Worm (Caenorhabditis elegans) whole organism, L4 larva: ENCODE results near the gene C54C6.11.
A peak's percentile ranks its signal among the peaks of the same experiment; 100 is the strongest.

Experiments used
- F26F4.8 ChIP-seq: fragments of 200-800 bp; sonication (Bioruptor generic); conservative IDR thresholded peaks from 2 replicates; pipeline ENCODE4 v1.3.6; 2022; ENCODE audit warnings: missing genetic modification characterization, missing compliant biosample characterization
- T20F7.1 ChIP-seq: fragments of 200-800 bp; sonication (Bioruptor generic); optimal IDR thresholded peaks from 2 replicates; lab custom pipeline; 2018; ENCODE audit warnings: mild to moderate bottlenecking, missing genetic modification characterization, missing compliant biosample characterization
- Y48G9A.11 ChIP-seq: fragments of 200-800 bp; sonication (Bioruptor generic); IDR thresholded peaks from 2 replicates; pipeline ENCODE4 v1.3.6; 2022; ENCODE audit warnings: missing genetic modification reagents, missing genetic modification characterization, missing compliant biosample characterization
- ZK337.2 ChIP-seq: fragments of 200-800 bp; sonication (Bioruptor generic); IDR thresholded peaks from 2 replicates; pipeline ENCODE4 v1.3.6; 2022; ENCODE audit warnings: missing genetic modification reagents, missing genetic modification characterization, missing compliant biosample characterization
- ZK546.5 ChIP-seq, 2 experiments: sonication (generic microtip); optimal IDR thresholded peaks; 2 replicates each; lab custom pipeline; 2017; ENCODE audit warnings: missing biosample characterization in 2 of 2, missing genetic modification characterization in 2 of 2
- aha-1 ChIP-seq: fragments of 150-350 bp; peaks from one replicate; lab custom pipeline; 2014; ENCODE audit warnings: missing biosample characterization, missing genetic modification characterization
- aly-2 ChIP-seq: sonication (generic microtip); optimal IDR thresholded peaks from 2 replicates; lab custom pipeline; 2018; ENCODE audit warnings: missing biosample characterization, missing genetic modification characterization
- ama-1 ChIP-seq: fragments of 150-350 bp; optimal IDR thresholded peaks from 2 replicates; lab custom pipeline; 2014; ENCODE audit warnings: inconsistent platforms, mixed read lengths
- arid-1 ChIP-seq: fragments of 200-800 bp; sonication (Bioruptor generic); conservative IDR thresholded peaks from 2 replicates; pipeline ENCODE4 v1.3.6; 2022; ENCODE audit warnings: missing genetic modification reagents, missing genetic modification characterization, missing compliant biosample characterization
- ceh-62 ChIP-seq: sonication (generic microtip); optimal IDR thresholded peaks from 2 replicates; lab custom pipeline; 2017; ENCODE audit warnings: missing biosample characterization, missing genetic modification characterization
- ceh-82 ChIP-seq: sonication (generic microtip); optimal IDR thresholded peaks from 2 replicates; lab custom pipeline; 2017; ENCODE audit warnings: missing biosample characterization, missing genetic modification characterization
- ces-1 ChIP-seq: fragments of 150-350 bp; sonication (generic microtip); optimal IDR thresholded peaks from 4 replicates; lab custom pipeline; 2014; ENCODE audit warnings: missing biosample characterization, missing genetic modification reagents, missing genetic modification characterization
- daf-16 ChIP-seq, 3 experiments: sonication (generic microtip); optimal IDR thresholded peaks; 2 replicates each; lab custom pipeline; 2016 to 2017; ENCODE audit warnings: missing genetic modification characterization in 3 of 3, missing genetic modification reagents in 3 of 3, mild to moderate bottlenecking in 2 of 3, missing compliant biosample characterization in 2 of 3, missing biosample characterization in 1 of 3, moderate library complexity in 1 of 3
- dmd-6 ChIP-seq: fragments of 200-800 bp; sonication (Bioruptor generic); IDR thresholded peaks from 2 replicates; pipeline ENCODE4 v1.3.6; 2022; ENCODE audit warnings: missing genetic modification reagents, missing genetic modification characterization, missing compliant biosample characterization
- dpl-1 ChIP-seq: fragments of 150-350 bp; optimal IDR thresholded peaks from 2 replicates; lab custom pipeline; 2014; ENCODE audit warnings: missing biosample characterization, missing genetic modification reagents, missing genetic modification characterization
- duxl-1 ChIP-seq: sonication (generic microtip); optimal IDR thresholded peaks from 2 replicates; lab custom pipeline; 2016; ENCODE audit warnings: mild to moderate bottlenecking, missing genetic modification characterization, moderate library complexity, missing compliant biosample characterization; ENCODE audit not compliant: poor library complexity
- dve-1 ChIP-seq: sonication (generic microtip); optimal IDR thresholded peaks from 2 replicates; lab custom pipeline; 2017; ENCODE audit warnings: antibody characterized with exemption, mild to moderate bottlenecking, missing genetic modification characterization, missing compliant biosample characterization; ENCODE audit not compliant: insufficient read depth
- fkh-10 ChIP-seq: fragments of 150-350 bp; optimal IDR thresholded peaks from 2 replicates; lab custom pipeline; 2014; ENCODE audit warnings: missing biosample characterization, missing genetic modification reagents, missing genetic modification characterization
- fos-1 ChIP-seq: fragments of 150-350 bp; optimal IDR thresholded peaks from 2 replicates; lab custom pipeline; 2014; ENCODE audit warnings: missing biosample characterization, missing genetic modification characterization
- hif-1 ChIP-seq, 2 experiments: sonication (generic microtip); optimal IDR thresholded peaks; 2 replicates each; lab custom pipeline; 2016 to 2017; ENCODE audit warnings: missing compliant biosample characterization in 2 of 2, missing genetic modification characterization in 2 of 2, missing genetic modification reagents in 2 of 2, missing genotype in 2 of 2, mild to moderate bottlenecking in 1 of 2
- hlh-11 ChIP-seq: fragments of 200-800 bp; sonication (Bioruptor generic); optimal IDR thresholded peaks from 2 replicates; lab custom pipeline; 2018; ENCODE audit warnings: mild to moderate bottlenecking, missing genetic modification characterization, missing compliant biosample characterization
- hlh-30 ChIP-seq: sonication (generic microtip); optimal IDR thresholded peaks from 2 replicates; lab custom pipeline; 2017; ENCODE audit warnings: antibody characterized with exemption, mild to moderate bottlenecking, missing genetic modification characterization, missing compliant biosample characterization; ENCODE audit not compliant: insufficient read depth
- hmg-1.1 ChIP-seq: fragments of 200-800 bp; sonication (Bioruptor generic); IDR thresholded peaks from 2 replicates; pipeline ENCODE4 v1.3.6; 2022; ENCODE audit warnings: missing genetic modification reagents, missing genetic modification characterization, missing compliant biosample characterization
- jun-1 ChIP-seq: fragments of 150-350 bp; optimal IDR thresholded peaks from 2 replicates; lab custom pipeline; 2014; ENCODE audit warnings: missing biosample characterization, missing genetic modification reagents, missing genetic modification characterization
- lin-1 ChIP-seq: fragments of 200-800 bp; sonication (Bioruptor generic); IDR thresholded peaks from 2 replicates; pipeline ENCODE4 v1.3.6; 2022; ENCODE audit warnings: missing genetic modification reagents, missing genetic modification characterization, missing compliant biosample characterization
- lin-13 ChIP-seq: fragments of 150-350 bp; optimal IDR thresholded peaks from 2 replicates; lab custom pipeline; 2014; ENCODE audit warnings: missing biosample characterization, missing genetic modification reagents, missing genetic modification characterization
- lsy-2 ChIP-seq, 2 experiments: fragments of 150-350 bp in 1 of 2; sonication (generic microtip) in 1 of 2; optimal IDR thresholded peaks; 2 replicates each; lab custom pipeline; 2014 to 2017; ENCODE audit warnings: missing biosample characterization in 2 of 2, missing genetic modification characterization in 2 of 2
- mdl-1 ChIP-seq, 2 experiments: fragments of 150-350 bp in 1 of 2; sonication (generic microtip) in 1 of 2; optimal IDR thresholded peaks; 2 replicates each; lab custom pipeline; 2014 to 2017; ENCODE audit warnings: missing biosample characterization in 2 of 2, missing genetic modification characterization in 2 of 2
- mxl-3 ChIP-seq: fragments of 200-800 bp; sonication (Bioruptor generic); optimal IDR thresholded peaks from 2 replicates; lab custom pipeline; 2018; ENCODE audit warnings: mild to moderate bottlenecking, missing genetic modification characterization, missing compliant biosample characterization
- nhr-11 ChIP-seq: fragments of 150-350 bp; optimal IDR thresholded peaks from 2 replicates; lab custom pipeline; 2014; ENCODE audit warnings: missing biosample characterization, missing genetic modification characterization
- nhr-25 ChIP-seq: sonication (generic microtip); optimal IDR thresholded peaks from 2 replicates; lab custom pipeline; 2017; ENCODE audit warnings: missing genetic modification characterization, mild to moderate bottlenecking, missing compliant biosample characterization, antibody characterized with exemption, moderate library complexity, borderline replicate concordance; ENCODE audit not compliant: insufficient read depth
- nhr-28 ChIP-seq: fragments of 150-350 bp; optimal IDR thresholded peaks from 2 replicates; lab custom pipeline; 2014; ENCODE audit warnings: missing biosample characterization, missing genetic modification characterization
- nhr-6 ChIP-seq: fragments of 150-350 bp; optimal IDR thresholded peaks from 2 replicates; lab custom pipeline; 2014; ENCODE audit warnings: missing biosample characterization, missing genetic modification characterization
- pha-4 ChIP-seq, 2 experiments: fragments of 150-350 bp in 1 of 2; fragments of 200-800 bp in 1 of 2; sonication (Bioruptor generic) in 1 of 2; IDR thresholded peaks in 1 of 2; optimal IDR thresholded peaks in 1 of 2; 2 replicates each; pipeline versions ENCODE4 v1.3.6 to Lab custom; 2014 to 2022; ENCODE audit warnings: missing genetic modification characterization in 2 of 2, missing genetic modification reagents in 2 of 2, missing biosample characterization in 1 of 2, missing compliant biosample characterization in 1 of 2
- pqm-1 ChIP-seq: sonication (generic microtip); optimal IDR thresholded peaks from 2 replicates; lab custom pipeline; 2017; ENCODE audit warnings: missing biosample characterization, missing genetic modification characterization
- sdz-12 ChIP-seq: fragments of 200-800 bp; sonication (Bioruptor generic); optimal IDR thresholded peaks from 2 replicates; lab custom pipeline; 2018; ENCODE audit warnings: mild to moderate bottlenecking, missing genetic modification characterization, missing compliant biosample characterization
- set-16 ChIP-seq: fragments of 200-800 bp; sonication (Bioruptor generic); IDR thresholded peaks from 2 replicates; pipeline ENCODE4 v1.3.6; 2022; ENCODE audit warnings: missing genetic modification reagents, missing genetic modification characterization, missing compliant biosample characterization
- snpc-4 ChIP-seq: fragments of 150-350 bp; optimal IDR thresholded peaks from 2 replicates; lab custom pipeline; 2014; ENCODE audit warnings: missing biosample characterization, missing genetic modification characterization
- spr-1 ChIP-seq: sonication (generic microtip); optimal IDR thresholded peaks from 2 replicates; lab custom pipeline; 2016; ENCODE audit warnings: mild to moderate bottlenecking, missing genetic modification characterization, missing compliant biosample characterization
- unc-130 ChIP-seq: sonication (generic microtip); optimal IDR thresholded peaks from 2 replicates; lab custom pipeline; 2016; ENCODE audit warnings: missing genetic modification reagents, missing genetic modification characterization, missing compliant biosample characterization
- unc-62 ChIP-seq, 3 experiments: fragments of 150-350 bp in 1 of 3; sonication (generic microtip); optimal IDR thresholded peaks in 2 of 3; peaks in 1 of 3; 1 replicate in 1 of 3; 2 replicates in 2 of 3; lab custom pipeline; 2014 to 2017; ENCODE audit warnings: missing biosample characterization in 3 of 3, missing genetic modification characterization in 3 of 3, missing genetic modification reagents in 3 of 3, missing genotype in 1 of 3
- vab-7 ChIP-seq: fragments of 200-800 bp; sonication (Bioruptor generic); IDR thresholded peaks from 2 replicates; pipeline ENCODE4 v1.3.6; 2022; ENCODE audit warnings: missing genetic modification reagents, missing genetic modification characterization, missing compliant biosample characterization
- zfp-2 ChIP-seq: sonication (generic microtip); optimal IDR thresholded peaks from 2 replicates; lab custom pipeline; 2016; ENCODE audit warnings: mild to moderate bottlenecking, missing genetic modification characterization, missing compliant biosample characterization
- zfp-3 ChIP-seq: fragments of 200-800 bp; sonication (Bioruptor generic); conservative IDR thresholded peaks from 2 replicates; pipeline ENCODE4 v1.3.6; 2022; ENCODE audit warnings: missing genetic modification reagents, missing genetic modification characterization, missing compliant biosample characterization
- zip-11 ChIP-seq: fragments of 200-800 bp; sonication (Bioruptor generic); IDR thresholded peaks from 2 replicates; pipeline ENCODE4 v1.3.6; 2022; ENCODE audit warnings: missing genetic modification characterization, missing compliant biosample characterization
- ztf-11 ChIP-seq: fragments of 150-350 bp; optimal IDR thresholded peaks from 2 replicates; lab custom pipeline; 2014; ENCODE audit warnings: missing biosample characterization, missing genetic modification characterization
- ztf-7 ChIP-seq: fragments of 150-350 bp; optimal IDR thresholded peaks from 2 replicates; lab custom pipeline; 2014; ENCODE audit warnings: missing biosample characterization, missing genetic modification characterization

The C54C6.11 gene

ce11 chrIII:3504239-3504638 is 43.9 kb upstream of the C54C6.11 start:
- TF ChIP-seq aha-1 (tag; lab: Kevin White, UChicago): peak; percentile 90
- no peak for TF ChIP-seq pqm-1 (tag; lab: Kevin White, UChicago)
- peak; percentile 30; the same call in 1 of the 2 replicates for TF ChIP-seq Y48G9A.11 (GFP tag; lab: Robert Waterston, UW)
- TF ChIP-seq, all 104 proteins: peak for 2

- TF ChIP-seq T20F7.1 (GFP tag; lab: Kevin White, UChicago) (peak; percentile 76), ama-1 (lab: Kevin White, UChicago) (peak; percentile 92), duxl-1 (tag; lab: Kevin White, UChicago) (peak; percentile 21), arid-1 (GFP tag; lab: Robert Waterston, UW) (peak; percentile 30; the same call in 1 of the 2 replicates), zfp-2 (peak; percentile 27), spr-1 (tag; lab: Kevin White, UChicago) (peak; percentile 24), lin-1 (GFP tag; lab: Robert Waterston, UW) (no peak), hlh-30 (tag; lab: Kevin White, UChicago) (peak; percentile 82), vab-7 (0 out of 2 replicates have a peak, but pooled peaks have one; percentile 27), lin-13 (GFP tag; lab: Kevin White, UChicago) (peak; percentile 86), nhr-25 (tag; lab: Kevin White, UChicago) (peak; percentile 55), fkh-10 (GFP tag; lab: Kevin White, UChicago) (peak; percentile 52), sdz-12 (GFP tag; lab: Kevin White, UChicago) (no peak), ZK546.5 (tag; optimal IDR thresholded peaks at IDR 0.05; lab: Kevin White, UChicago) (peak in 1 of 2 experiments; percentile 32), dmd-6 (peak; percentile 24; the same call in 1 of the 2 replicates), ceh-82 (tag; lab: Kevin White, UChicago) (no peak), unc-130 (peak; percentile 8), ceh-62 (tag; lab: Kevin White, UChicago) (no peak), fos-1 (no peak), jun-1 (tag; lab: Kevin White, UChicago) (no peak), aly-2 (tag; lab: Kevin White, UChicago) (no peak), lsy-2 (tag; optimal IDR thresholded peaks at IDR 0.05; lab: Kevin White, UChicago) (peak; percentile 83 to 98), zip-11 (no peak), daf-16 (GFP tag; optimal IDR thresholded peaks at IDR 0.05; lab: Kevin White, UChicago) (no peak), daf-16 (tag; optimal IDR thresholded peaks at IDR 0.05; lab: Kevin White, UChicago) (peak; percentile 38), nhr-6 (tag; lab: Kevin White, UChicago) (peak; percentile 73), mxl-3 (GFP tag; lab: Kevin White, UChicago) (peak; percentile 79), ztf-11 (tag; lab: Kevin White, UChicago) (no peak), dve-1 (tag; lab: Kevin White, UChicago) (peak; percentile 69), mdl-1 (tag; optimal IDR thresholded peaks at IDR 0.05; lab: Kevin White, UChicago) (peak in 1 of 2 experiments; percentile 72), set-16 (no peak), ztf-7 (peak; percentile 6), unc-62 (GFP tag; optimal IDR thresholded peaks at IDR 0.05 in 1 of 2; lab: Kevin White, UChicago) (peak in 1 of 2 experiments; percentile 89), unc-62 (tag; optimal IDR thresholded peaks at IDR 0.05; lab: Kevin White, UChicago) (no peak), hif-1 (tag; optimal IDR thresholded peaks at IDR 0.05; lab: Kevin White, UChicago) (peak in 1 of 2 experiments; percentile 62), dpl-1 (GFP tag; lab: Kevin White, UChicago) (peak; percentile 84), hmg-1.1 (GFP tag; lab: Robert Waterston, UW) (peak; percentile 66), nhr-28 (tag; lab: Kevin White, UChicago) (peak; percentile 68), hlh-11 (peak; percentile 69), snpc-4 (no peak), ZK337.2 (no peak), zfp-3 (GFP tag; lab: Robert Waterston, UW) (no peak), ces-1 (GFP tag; lab: Kevin White, UChicago) (no peak), pha-4 (GFP tag; IDR thresholded peaks at IDR 0.05; lab: Robert Waterston, UW) (no peak), pha-4 (tag; optimal IDR thresholded peaks at IDR 0.05; lab: Kevin White, UChicago) (peak; percentile 33), nhr-11 (tag; lab: Kevin White, UChicago) (peak; percentile 70), F26F4.8 (GFP tag; lab: Robert Waterston, UW) (no peak)
Observed at ce11 chrIII:3505051-3505548, 43.0 kb upstream of the C54C6.11 start, which contains the start of gene lias-1. lias-1 (minus strand) TSS chrIII:3505101.
